Fruit fly (Drosophila melanogaster) whole organism, wandering third instar larva: ENCODE measurements around the gene CG7289.

Experiments
- Abd-B ChIP-seq: fragments of >200 bp; optimal IDR thresholded peaks from 2 replicates; lab custom pipeline; 2017; ENCODE audit warnings: missing biosample characterization, missing genetic modification characterization
- sage ChIP-seq: fragments of 200-800 bp; sonication (Bioruptor generic); optimal IDR thresholded peaks from 2 replicates; lab custom pipeline; 2016; ENCODE audit warnings: missing biosample characterization, mild to moderate bottlenecking, missing genetic modification characterization
- usp ChIP-seq: fragments of >200 bp; optimal IDR thresholded peaks from 2 replicates; lab custom pipeline; 2017; ENCODE audit warnings: missing biosample characterization, missing genetic modification characterization

DNA sequence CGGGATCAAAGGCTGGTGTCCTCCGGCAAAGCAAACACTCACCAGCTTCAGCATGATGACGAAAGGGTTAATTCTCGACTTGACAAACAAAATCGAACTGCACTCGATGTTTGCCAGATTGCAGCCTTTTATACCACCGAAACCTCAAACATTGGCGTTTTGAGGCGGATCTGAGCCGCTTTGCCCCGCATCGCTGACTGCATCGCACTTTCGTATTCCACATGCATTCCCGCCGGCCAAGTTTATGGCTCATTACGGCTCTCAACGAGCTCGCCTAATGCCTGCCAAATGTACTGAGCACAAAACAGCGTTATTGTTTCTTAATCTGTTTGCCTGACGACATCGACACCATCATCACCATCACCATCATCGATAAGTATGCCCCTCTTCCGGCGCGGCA lies 25.1 kb downstream of the CG7289 start, which contains the start of gene CG15353:
- TF ChIP-seq usp (GFP tag; lab: Kevin White, UChicago) (no peak), Abd-B (no peak), sage (no peak)
